Fruit fly (Drosophila melanogaster): ENCODE results near the gene CG11286.

- no peak for TF ChIP-seq CG10431 (GFP tag; optimal IDR thresholded peaks at IDR 0.05)
- TF ChIP-seq Sin3A (optimal IDR thresholded peaks at IDR 0.05): no peak
- TF ChIP-seq H15 (GFP tag; IDR thresholded peaks at IDR 0.05): no peak
- no peak for TF ChIP-seq Rx (GFP tag; IDR thresholded peaks at IDR 0.05)
- no peak for TF ChIP-seq HLHmδ (GFP tag; optimal IDR thresholded peaks at IDR 0.05)
- no peak for TF ChIP-seq ara (GFP tag; IDR thresholded peaks at IDR 0.05)
- no peak for TF ChIP-seq usp (GFP tag; optimal IDR thresholded peaks at IDR 0.05)
- TF ChIP-seq HmgZ (tag; optimal IDR thresholded peaks at IDR 0.05): no peak
- TF ChIP-seq ken (GFP tag; IDR thresholded peaks at IDR 0.05): no peak
- TF ChIP-seq CG13123 (GFP tag; optimal IDR thresholded peaks at IDR 0.05): no peak
- no peak for TF ChIP-seq TFAM (GFP tag; optimal IDR thresholded peaks at IDR 0.05)
- TF ChIP-seq sc (optimal IDR thresholded peaks at IDR 0.05): no peak
- no peak for TF ChIP-seq sc (GFP tag; optimal IDR thresholded peaks at IDR 0.05)
Measured at dm6 chr3R:7804332-7804731, 32.8 kb upstream of the CG11286 start, which contains the start of gene CG18268.

All from whole organism, embryonic.